Fruit fly (Drosophila melanogaster) Kc167 (cell line): ENCODE measurements around the gene CG43169.

Experiments
- Myc ChIP-seq: fragments of >200 bp; optimal IDR thresholded peaks from 2 replicates; lab custom pipeline; 2017; ENCODE audit warnings: missing external identifiers
- Sin3A ChIP-seq: fragments of >200 bp; optimal IDR thresholded peaks from 2 replicates; lab custom pipeline; 2018; ENCODE audit warnings: missing external identifiers
- h ChIP-seq: fragments of >200 bp; optimal IDR thresholded peaks from 3 replicates; lab custom pipeline; 2018; ENCODE audit warnings: missing external identifiers
- insv ChIP-seq: fragments of >200 bp; optimal IDR thresholded peaks from 3 replicates; lab custom pipeline; 2018; ENCODE audit warnings: missing external identifiers
- psq ChIP-seq: fragments of >200 bp; optimal IDR thresholded peaks from 2 replicates; lab custom pipeline; 2017; ENCODE audit warnings: missing external identifiers
- ttk ChIP-seq: sonication (Bioruptor generic); optimal IDR thresholded peaks from 2 replicates; lab custom pipeline; 2017; ENCODE audit warnings: missing external identifiers

The CG43169 gene

dm6 chr3L:8881778-8882366, 6.6 kb downstream of the CG43169 start:
- TF ChIP-seq Sin3A (lab: Kevin White, UChicago) = no peak
- TF ChIP-seq psq = no peak
- TF ChIP-seq Myc (lab: Kevin White, UChicago) = no peak
- TF ChIP-seq h (lab: Kevin White, UChicago) = no peak
- no peak for TF ChIP-seq ttk (lab: Kevin White, UChicago)
- no peak for TF ChIP-seq insv (lab: Kevin White, UChicago)

- TF ChIP-seq ttk (lab: Kevin White, UChicago) = no peak
- TF ChIP-seq Myc (lab: Kevin White, UChicago) = no peak
- no peak for TF ChIP-seq insv (lab: Kevin White, UChicago)
- no peak for TF ChIP-seq psq
- TF ChIP-seq h (lab: Kevin White, UChicago) = no peak
- TF ChIP-seq Sin3A (lab: Kevin White, UChicago) = no peak
Observed at dm6 chr3L:8879465-8879864, 9.0 kb downstream of the CG43169 start.

DNA sequence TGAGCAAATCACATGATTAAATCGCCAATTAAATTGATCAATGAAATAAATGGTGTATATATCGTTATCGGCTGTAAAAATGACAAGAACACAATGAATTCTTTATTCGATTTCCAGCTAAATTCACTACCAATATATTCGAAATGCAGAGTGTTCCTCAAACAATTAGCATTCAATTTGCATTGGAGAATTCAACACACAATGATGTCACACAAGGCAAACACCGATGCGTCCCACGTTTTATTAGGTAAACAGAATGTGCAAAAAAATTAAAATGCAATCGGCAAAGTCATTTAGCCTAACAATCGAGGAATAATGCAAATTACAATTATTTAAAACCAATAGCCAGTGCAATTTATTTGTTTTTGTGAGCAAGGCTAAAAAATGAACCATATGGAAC, 10.0 kb downstream of the CG43169 start:
- TF ChIP-seq psq (no peak), h (lab: Kevin White, UChicago) (no peak), Sin3A (lab: Kevin White, UChicago) (no peak)

- TF ChIP-seq h (lab: Kevin White, UChicago) = no peak
- TF ChIP-seq ttk (lab: Kevin White, UChicago) = no peak
- no peak for TF ChIP-seq psq
- no peak for TF ChIP-seq Sin3A (lab: Kevin White, UChicago)
- TF ChIP-seq Myc (lab: Kevin White, UChicago) = no peak
- TF ChIP-seq insv (lab: Kevin White, UChicago) = no peak
Observed at dm6 chr3L:8873053-8873452, 15.4 kb downstream of the CG43169 start.

DNA sequence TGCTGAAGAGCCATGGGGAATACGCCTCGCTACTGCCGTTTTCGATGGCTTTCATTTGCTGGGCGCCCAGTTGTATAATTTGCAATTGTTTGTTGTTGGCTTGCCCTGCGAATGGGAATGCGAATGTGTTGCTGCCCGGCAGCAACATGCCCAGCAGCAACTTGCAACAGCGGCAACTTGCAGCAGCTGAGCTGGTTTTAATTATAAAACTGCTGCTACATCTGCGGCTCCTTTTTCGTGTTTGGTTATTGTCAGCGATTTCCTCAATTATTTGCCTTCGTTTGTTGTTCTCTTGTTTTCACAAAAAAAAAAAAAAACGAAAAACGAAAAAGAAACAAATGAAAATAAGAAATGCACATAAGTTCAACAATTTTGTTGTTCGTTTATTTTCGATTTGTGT, 17.4 kb downstream of the CG43169 start:
- no peak for TF ChIP-seq insv (lab: Kevin White, UChicago)
- TF ChIP-seq h (lab: Kevin White, UChicago) = no peak
- TF ChIP-seq psq = no peak
- TF ChIP-seq Myc (lab: Kevin White, UChicago) = no peak
- no peak for TF ChIP-seq Sin3A (lab: Kevin White, UChicago)
- TF ChIP-seq ttk (lab: Kevin White, UChicago) = no peak

DNA sequence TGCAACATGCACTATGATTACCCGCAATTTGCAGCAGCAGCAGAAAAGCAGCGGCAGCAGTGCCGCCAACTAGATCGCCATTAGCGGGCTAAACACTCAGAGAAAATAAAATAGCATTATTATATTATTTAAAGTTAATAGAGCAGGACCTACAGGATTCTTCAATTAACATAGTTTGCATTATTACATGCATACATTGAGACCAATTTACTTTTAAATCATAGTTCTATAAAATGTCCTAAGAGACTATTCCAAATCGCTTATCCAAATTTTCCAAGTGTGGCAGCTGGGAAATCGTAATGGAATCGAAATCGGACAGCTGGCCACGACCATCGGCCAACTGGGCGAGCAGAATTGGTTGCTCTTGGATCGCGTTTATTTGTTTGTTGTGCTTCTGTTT, 17.9 kb downstream of the CG43169 start:
- no peak for TF ChIP-seq insv (lab: Kevin White, UChicago)
- no peak for TF ChIP-seq Sin3A (lab: Kevin White, UChicago)
- TF ChIP-seq ttk (lab: Kevin White, UChicago) = no peak
- no peak for TF ChIP-seq psq
- TF ChIP-seq Myc (lab: Kevin White, UChicago) = no peak
- TF ChIP-seq h (lab: Kevin White, UChicago) = no peak

DNA sequence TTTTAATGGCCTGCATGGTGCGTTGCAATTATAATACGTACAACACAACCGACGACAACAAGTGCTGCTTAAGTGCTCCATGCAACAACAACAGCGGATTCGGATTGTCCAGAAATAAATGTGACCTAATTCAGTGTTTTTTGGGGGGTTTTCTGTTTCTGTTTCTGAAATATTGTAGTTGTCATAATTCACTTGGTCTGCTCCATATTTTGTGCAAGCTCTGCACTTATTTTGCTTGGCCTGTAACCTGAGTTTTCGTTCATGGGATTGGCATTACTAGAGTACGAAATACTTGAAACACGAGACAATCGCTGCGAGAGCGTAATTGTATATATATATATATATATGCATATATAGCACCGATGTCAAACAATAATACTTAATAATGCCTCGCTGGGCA, 19.1 kb downstream of the CG43169 start:
- TF ChIP-seq Sin3A (lab: Kevin White, UChicago) (no peak), insv (lab: Kevin White, UChicago) (no peak), Myc (lab: Kevin White, UChicago) (no peak), h (lab: Kevin White, UChicago) (no peak), ttk (lab: Kevin White, UChicago) (no peak), psq (no peak)

DNA sequence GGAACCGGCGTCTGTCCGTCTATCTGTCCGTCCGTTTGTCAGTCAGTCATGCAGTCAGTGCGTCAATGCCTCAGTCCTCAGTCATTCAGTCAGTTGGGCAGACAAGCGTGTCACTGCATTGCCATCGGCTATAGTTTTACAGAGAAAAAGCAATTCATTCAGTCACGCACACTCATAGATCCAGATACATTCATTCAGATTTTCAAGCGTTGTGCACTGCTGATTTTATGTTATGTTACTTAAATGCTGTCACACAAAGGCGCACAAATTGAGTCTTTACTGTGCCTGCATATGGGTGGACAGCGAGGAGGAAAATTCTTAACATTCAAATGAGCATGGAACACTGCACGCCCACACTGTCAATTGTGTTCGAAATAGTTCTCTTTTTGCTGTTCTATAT, 23.2 kb downstream of the CG43169 start:
- no peak for TF ChIP-seq psq
- TF ChIP-seq insv (lab: Kevin White, UChicago) = no peak
- no peak for TF ChIP-seq Sin3A (lab: Kevin White, UChicago)
- TF ChIP-seq Myc (lab: Kevin White, UChicago) = no peak
- TF ChIP-seq ttk (lab: Kevin White, UChicago) = no peak
- no peak for TF ChIP-seq h (lab: Kevin White, UChicago)

DNA sequence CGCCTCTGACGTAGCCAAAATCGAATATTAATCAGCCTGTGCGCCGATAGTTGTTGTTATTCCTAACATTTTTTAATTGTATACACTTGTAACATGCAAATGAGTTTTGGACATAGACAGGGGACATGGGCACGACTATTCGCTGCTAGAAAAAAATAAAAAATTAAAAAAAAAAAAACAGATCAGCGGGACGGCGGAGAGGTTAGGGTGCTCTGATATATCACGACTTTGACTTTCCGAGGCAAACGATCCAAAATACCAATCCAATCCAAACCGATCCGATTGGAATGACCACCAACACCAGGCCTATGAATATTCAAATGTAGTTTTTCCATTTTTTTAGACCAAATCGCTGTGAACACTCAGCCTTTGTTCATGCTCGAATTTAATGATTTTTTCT, 27.7 kb downstream of the CG43169 start:
- TF ChIP-seq insv (lab: Kevin White, UChicago) (no peak), Sin3A (lab: Kevin White, UChicago) (no peak), Myc (lab: Kevin White, UChicago) (no peak), ttk (lab: Kevin White, UChicago) (no peak), h (lab: Kevin White, UChicago) (no peak)

DNA sequence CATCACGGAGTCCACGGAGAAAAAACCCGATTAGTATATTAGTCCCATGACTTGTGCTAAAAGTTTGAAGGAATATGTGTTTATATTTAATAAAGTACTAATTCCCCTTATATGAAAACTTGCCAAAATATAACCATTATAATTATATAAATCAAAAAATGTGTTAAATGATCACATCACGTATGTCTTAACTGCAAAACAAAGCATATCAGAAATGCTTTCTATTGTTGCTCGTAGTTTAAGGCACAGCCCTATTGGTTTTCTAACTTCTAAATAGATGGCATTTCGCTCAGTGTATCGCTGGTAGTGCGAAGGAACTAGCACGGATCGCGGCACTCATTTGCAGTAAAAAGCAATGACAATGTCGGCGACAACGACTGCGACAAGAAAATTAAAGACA, 28.5 kb downstream of the CG43169 start:
- no peak for TF ChIP-seq psq
- TF ChIP-seq insv (lab: Kevin White, UChicago) = no peak
- TF ChIP-seq ttk (lab: Kevin White, UChicago) = no peak
- TF ChIP-seq Myc (lab: Kevin White, UChicago) = no peak
- TF ChIP-seq Sin3A (lab: Kevin White, UChicago) = no peak
- no peak for TF ChIP-seq h (lab: Kevin White, UChicago)

- TF ChIP-seq h (lab: Kevin White, UChicago) (no peak), ttk (lab: Kevin White, UChicago) (no peak), psq (no peak), Myc (lab: Kevin White, UChicago) (no peak), insv (lab: Kevin White, UChicago) (no peak), Sin3A (lab: Kevin White, UChicago) (no peak)
Observed at dm6 chr3L:8857648-8858362, 30.6 kb downstream of the CG43169 start.

- TF ChIP-seq Myc (lab: Kevin White, UChicago) (no peak), Sin3A (lab: Kevin White, UChicago) (no peak), h (lab: Kevin White, UChicago) (no peak), insv (lab: Kevin White, UChicago) (no peak), psq (no peak), ttk (lab: Kevin White, UChicago) (no peak)
Observed at dm6 chr3L:8856875-8857274, 31.6 kb downstream of the CG43169 start.
